Worm (Caenorhabditis elegans): ENCODE measurements around the gene pgam-5.
A peak's percentile ranks its signal among the peaks of the same experiment; 100 is the strongest.

Gene pgam-5

ce11 chrII:7642016-7642653 lies 43.6 kb upstream of the pgam-5 start (continued):
- TF ChIP-seq zfh-2 (GFP tag; conservative IDR thresholded peaks at IDR 0.05) (peak; percentile 93), bed-2 (GFP tag; IDR thresholded peaks at IDR 0.05) (no peak), chd-7 (tag; optimal IDR thresholded peaks at IDR 0.05) (no peak), sea-2 (GFP tag; IDR thresholded peaks at IDR 0.05) (no peak), Y53F4B.3 (GFP tag; IDR thresholded peaks at IDR 0.05) (no peak), lin-26 (GFP tag; IDR thresholded peaks at IDR 0.05) (no peak), zim-3 (tag; optimal IDR thresholded peaks at IDR 0.05) (no peak), F39B2.1 (GFP tag; IDR thresholded peaks at IDR 0.05) (no peak), him-1 (tag; optimal IDR thresholded peaks at IDR 0.05) (no peak), somi-1 (GFP tag; optimal IDR thresholded peaks at IDR 0.05) (no peak), hlh-26 (GFP tag; conservative IDR thresholded peaks at IDR 0.05) (no peak), ceh-27 (GFP tag; optimal IDR thresholded peaks at IDR 0.05) (peak; percentile 43), atf-7 (tag; optimal IDR thresholded peaks at IDR 0.05) (no peak), efl-1 (GFP tag; optimal IDR thresholded peaks at IDR 0.05) (no peak), lsl-1 (GFP tag; optimal IDR thresholded peaks at IDR 0.05) (no peak), ets-4 (GFP tag; optimal IDR thresholded peaks at IDR 0.05) (no peak), F23B12.7 (tag; optimal IDR thresholded peaks at IDR 0.05; ENCODE audit: insufficient read depth) (no peak), rcor-1 (GFP tag; IDR thresholded peaks at IDR 0.05) (peak; percentile 35; the same call in 1 of the 2 replicates), die-1 (tag; optimal IDR thresholded peaks at IDR 0.05) (no peak), pha-4 (tag; optimal IDR thresholded peaks at IDR 0.05) (no peak), bed-1 (GFP tag; IDR thresholded peaks at IDR 0.05) (no peak), F22D6.2 (tag; optimal IDR thresholded peaks at IDR 0.05) (no peak), ceh-40 (GFP tag; IDR thresholded peaks at IDR 0.05) (no peak), sptf-2 (GFP tag; optimal IDR thresholded peaks at IDR 0.05) (no peak), aptf-3 (GFP tag; IDR thresholded peaks at IDR 0.05) (no peak), athp-1 (tag; optimal IDR thresholded peaks at IDR 0.05) (no peak), C06A6.2 (GFP tag; conservative IDR thresholded peaks at IDR 0.05) (no peak), egrh-3 (GFP tag; IDR thresholded peaks at IDR 0.05) (peak; percentile 84), snpc-1.1 (tag; optimal IDR thresholded peaks at IDR 0.05; ENCODE audit: insufficient read depth) (no peak), hsf-1 (GFP tag; IDR thresholded peaks at IDR 0.05) (no peak), lsy-27 (tag; optimal IDR thresholded peaks at IDR 0.05; ENCODE audit: borderline replicate concordance, insufficient read depth) (no peak), egl-44 (GFP tag; IDR thresholded peaks at IDR 0.05) (no peak), lir-1 (GFP tag; conservative IDR thresholded peaks at IDR 0.05) (no peak), repo-1 (tag; optimal IDR thresholded peaks at IDR 0.05) (no peak), unc-130 (GFP tag; optimal IDR thresholded peaks at IDR 0.05) (no peak), ztf-25 (GFP tag; IDR thresholded peaks at IDR 0.05) (no peak), mxl-1 (tag; optimal IDR thresholded peaks at IDR 0.05) (no peak), nhr-90 (tag; optimal IDR thresholded peaks at IDR 0.05) (no peak), nhr-179 (tag; optimal IDR thresholded peaks at IDR 0.05) (no peak), lin-35 (GFP tag; optimal IDR thresholded peaks at IDR 0.05) (peak in 1 of 3 experiments; percentile 46), unc-62 (GFP tag; optimal IDR thresholded peaks at IDR 0.05) (no peak), B0035.1 (tag; optimal IDR thresholded peaks at IDR 0.05) (no peak), cebp-1 (GFP tag; IDR thresholded peaks at IDR 0.05) (no peak), cebp-1 (tag; optimal IDR thresholded peaks at IDR 0.05) (peak; percentile 58), F33H1.4 (GFP tag; IDR thresholded peaks at IDR 0.05) (no peak), mcd-1 (GFP tag; IDR thresholded peaks at IDR 0.05) (0 out of 2 replicates have a peak, but pooled peaks have one; percentile 27), F10E7.11 (tag; optimal IDR thresholded peaks at IDR 0.05) (no peak), lin-40 (tag; optimal IDR thresholded peaks at IDR 0.05) (peak; percentile 32), cebp-2 (GFP tag; IDR thresholded peaks at IDR 0.05) (no peak)
